Worm (Caenorhabditis elegans): Measurements from ENCODE around the gene ins-1.

DNA sequence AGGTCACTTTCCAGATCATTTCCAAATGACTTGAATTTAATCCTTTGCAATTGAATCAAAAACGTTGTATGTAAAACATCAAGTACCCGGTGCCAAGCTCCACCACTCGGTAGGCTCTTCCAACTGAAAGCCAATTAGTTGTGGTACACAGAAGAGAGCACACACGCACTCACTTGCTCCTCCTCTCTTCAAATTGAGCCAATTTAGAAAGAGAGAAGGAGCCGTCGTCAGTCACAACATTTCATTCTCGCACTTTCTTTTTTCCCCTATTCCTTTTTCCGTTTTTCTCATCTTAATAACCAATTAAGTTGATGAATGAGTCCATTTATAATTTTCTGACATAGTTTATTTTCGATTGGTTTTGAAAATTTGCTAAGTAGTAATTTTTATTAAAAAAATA, 38.3 kb upstream of the ins-1 start:
- no peak for TF ChIP-seq snpc-4 (GFP tag; optimal IDR thresholded peaks at IDR 0.05)
- TF ChIP-seq snpc-4 (tag; optimal IDR thresholded peaks at IDR 0.05): no peak
- no peak for TF ChIP-seq cebp-1 (GFP tag; IDR thresholded peaks at IDR 0.05)
- no peak for TF ChIP-seq cebp-1 (tag; optimal IDR thresholded peaks at IDR 0.05)
- no peak for TF ChIP-seq mxl-1 (tag; optimal IDR thresholded peaks at IDR 0.05)
- TF ChIP-seq hsf-1 (GFP tag; IDR thresholded peaks at IDR 0.05): no peak
- no peak for TF ChIP-seq xnd-1 (tag; optimal IDR thresholded peaks at IDR 0.05)
- TF ChIP-seq ama-1 (optimal IDR thresholded peaks at IDR 0.05): no peak
- TF ChIP-seq ama-1 (GFP tag; optimal IDR thresholded peaks at IDR 0.05): no peak
- no peak for TF ChIP-seq F57A8.1 (GFP tag; optimal IDR thresholded peaks at IDR 0.05)
- no peak for TF ChIP-seq unc-62 (GFP tag; optimal IDR thresholded peaks at IDR 0.05)
- TF ChIP-seq C06A6.2 (GFP tag; conservative IDR thresholded peaks at IDR 0.05): no peak
- TF ChIP-seq dpl-1 (GFP tag; optimal IDR thresholded peaks at IDR 0.05): no peak
- no peak for TF ChIP-seq atf-7 (tag; optimal IDR thresholded peaks at IDR 0.05)
- no peak for TF ChIP-seq F37B4.10 (GFP tag; IDR thresholded peaks at IDR 0.05)
- TF ChIP-seq cebp-2 (GFP tag; IDR thresholded peaks at IDR 0.05): no peak
- no peak for TF ChIP-seq F57C9.4 (tag; optimal IDR thresholded peaks at IDR 0.05)
